Fruit fly (Drosophila melanogaster): ENCODE measurements around the gene Sry-delta.

Sry-delta gene

dm6 chr3R:30022452-30023028, 20.6 kb upstream of the Sry-delta start, which contains the start of the genes RpS28a and Axn (continued):
- no peak for TF ChIP-seq z (GFP tag; IDR thresholded peaks at IDR 0.05)
- TF ChIP-seq ab (GFP tag; optimal IDR thresholded peaks at IDR 0.05) = no peak
- TF ChIP-seq Fer2 (tag; optimal IDR thresholded peaks at IDR 0.05) = no peak
- TF ChIP-seq Opbp (GFP tag; IDR thresholded peaks at IDR 0.05; ENCODE audit: partially characterized antibody) = peak; percentile 56; the same call in 2 of the 3 replicates
- no peak for TF ChIP-seq CG14014 (GFP tag; IDR thresholded peaks at IDR 0.05)
- no peak for TF ChIP-seq peb (GFP tag; IDR thresholded peaks at IDR 0.05)
- TF ChIP-seq CG9437 (GFP tag; optimal IDR thresholded peaks at IDR 0.05) = no peak
- no peak for TF ChIP-seq corto (GFP tag; optimal IDR thresholded peaks at IDR 0.05)
- TF ChIP-seq Ssrp (tag; optimal IDR thresholded peaks at IDR 0.05) = no peak
- TF ChIP-seq Bteb2 (GFP tag; optimal IDR thresholded peaks at IDR 0.05) = no peak
- no peak for TF ChIP-seq CG12744 (GFP tag; optimal IDR thresholded peaks at IDR 0.05)
- TF ChIP-seq CG2129 (GFP tag; IDR thresholded peaks at IDR 0.05; ENCODE audit: partially characterized antibody) = no peak; the same call in 1 of the 2 replicates
- TF ChIP-seq Ets65A (GFP tag) = peak; percentile 51
- TF ChIP-seq wek (GFP tag; optimal IDR thresholded peaks at IDR 0.05) = no peak
- no peak for TF ChIP-seq Atf6 (GFP tag; IDR thresholded peaks at IDR 0.05)
- no peak for TF ChIP-seq sim (GFP tag; IDR thresholded peaks at IDR 0.05)
- TF ChIP-seq Doc3 (GFP tag; IDR thresholded peaks at IDR 0.05; ENCODE audit: partially characterized antibody) = no peak
- TF ChIP-seq MTF-1 (GFP tag; optimal IDR thresholded peaks at IDR 0.05; ENCODE audit: borderline replicate concordance) = no peak
- no peak for TF ChIP-seq PHDP (tag; optimal IDR thresholded peaks at IDR 0.05)
- peak; percentile 16; the same call in 1 of the 3 replicates for TF ChIP-seq Aef1 (GFP tag; IDR thresholded peaks at IDR 0.05)
- TF ChIP-seq vfl (GFP tag; optimal IDR thresholded peaks at IDR 0.05) = no peak
- no peak for TF ChIP-seq disco-r (GFP tag; optimal IDR thresholded peaks at IDR 0.05)
- TF ChIP-seq CG5245 (GFP tag; optimal IDR thresholded peaks at IDR 0.05) = no peak
- no peak for TF ChIP-seq ssp (GFP tag; IDR thresholded peaks at IDR 0.05)
- TF ChIP-seq bcd (GFP tag; optimal IDR thresholded peaks at IDR 0.05) = no peak
- TF ChIP-seq chm (GFP tag; IDR thresholded peaks at IDR 0.05) = no peak
- TF ChIP-seq fru (optimal IDR thresholded peaks at IDR 0.05) = no peak
- TF ChIP-seq BEAF-32 (GFP tag; optimal IDR thresholded peaks at IDR 0.05) = no peak
- no peak for TF ChIP-seq CG3065 (GFP tag; optimal IDR thresholded peaks at IDR 0.05)
- TF ChIP-seq CG2889 (GFP tag; IDR thresholded peaks at IDR 0.05) = no peak
- TF ChIP-seq CG12659 (GFP tag; optimal IDR thresholded peaks at IDR 0.05) = peak; percentile 44
- no peak for TF ChIP-seq fd3F (GFP tag; optimal IDR thresholded peaks at IDR 0.05)
- no peak for TF ChIP-seq CG17568 (GFP tag; optimal IDR thresholded peaks at IDR 0.05)
- TF ChIP-seq CG7963 (GFP tag; IDR thresholded peaks at IDR 0.05; ENCODE audit: partially characterized antibody) = no peak
- no peak for TF ChIP-seq CG10209 (GFP tag; optimal IDR thresholded peaks at IDR 0.05)
- TF ChIP-seq ranshi (GFP tag; IDR thresholded peaks at IDR 0.05) = no peak
- no peak for TF ChIP-seq schlank (tag; optimal IDR thresholded peaks at IDR 0.05)
- TF ChIP-seq CG9609 (GFP tag; optimal IDR thresholded peaks at IDR 0.05) = peak; percentile 49
- no peak for TF ChIP-seq CG12071 (GFP tag; optimal IDR thresholded peaks at IDR 0.05)
- TF ChIP-seq CG1024 (GFP tag; IDR thresholded peaks at IDR 0.05) = no peak
- no peak for TF ChIP-seq zf30C (GFP tag; optimal IDR thresholded peaks at IDR 0.05)
- peak; percentile 51; the same call in 1 of the 2 replicates for TF ChIP-seq unc-4 (GFP tag; IDR thresholded peaks at IDR 0.05; ENCODE audit: partially characterized antibody)
- TF ChIP-seq Spps (tag; optimal IDR thresholded peaks at IDR 0.05) = no peak
- TF ChIP-seq CG8359 (GFP tag; optimal IDR thresholded peaks at IDR 0.05; ENCODE audit: borderline replicate concordance) = no peak
- TF ChIP-seq CG4617 (GFP tag; optimal IDR thresholded peaks at IDR 0.05; ENCODE audit: borderline replicate concordance) = peak; percentile 67
- TF ChIP-seq CG15696 (tag; optimal IDR thresholded peaks at IDR 0.05) = no peak
- no peak for TF ChIP-seq CG10366 (GFP tag; IDR thresholded peaks at IDR 0.05)
- TF ChIP-seq CG2120 (GFP tag; optimal IDR thresholded peaks at IDR 0.05) = no peak
- no peak for TF ChIP-seq ewg (GFP tag; optimal IDR thresholded peaks at IDR 0.05)
- no peak for TF ChIP-seq Atf-2 (GFP tag; optimal IDR thresholded peaks at IDR 0.05)
